Fruit fly (Drosophila melanogaster) whole organism, embryonic: ENCODE data around the gene CG8372.

Source experiments
- Atf-2 ChIP-seq: fragments of 200-800 bp; sonication (Bioruptor generic); optimal IDR thresholded peaks from 2 replicates; lab custom pipeline; 2016; ENCODE audit warnings: missing biosample characterization, missing genetic modification characterization
- BEAF-32 ChIP-seq: fragments of 200-800 bp; sonication (Bioruptor generic); optimal IDR thresholded peaks from 3 replicates; lab custom pipeline; 2017; ENCODE audit warnings: missing biosample characterization, missing genetic modification characterization, mild to moderate bottlenecking, moderate library complexity, missing genetic modification reagents
- CG10979 ChIP-seq: fragments of 200-800 bp; sonication (Bioruptor generic); optimal IDR thresholded peaks from 2 replicates; lab custom pipeline; 2018; ENCODE audit warnings: missing biosample characterization, mild to moderate bottlenecking, missing genetic modification characterization, moderate library complexity
- CG12299 ChIP-seq: fragments of 200-800 bp; sonication (Bioruptor generic); optimal IDR thresholded peaks from 2 replicates; lab custom pipeline; 2018; ENCODE audit warnings: missing biosample characterization, mild to moderate bottlenecking, missing genetic modification characterization
- CG13123 ChIP-seq: fragments of 200-800 bp; sonication (Bioruptor generic); optimal IDR thresholded peaks from 2 replicates; lab custom pipeline; 2016; ENCODE audit warnings: missing biosample characterization, missing genetic modification characterization
- CG14050 ChIP-seq: fragments of 200-800 bp; sonication (Bioruptor generic); IDR thresholded peaks from 3 replicates; pipeline ENCODE4 v1.3.6; 2022; ENCODE audit warnings: missing biosample characterization, missing genetic modification characterization
- CG15514 ChIP-seq: fragments of 200-800 bp; sonication (Bioruptor generic); optimal IDR thresholded peaks from 3 replicates; lab custom pipeline; 2017; ENCODE audit warnings: missing biosample characterization, missing genetic modification characterization, mild to moderate bottlenecking, moderate library complexity, missing genetic modification reagents
- CG17328 ChIP-seq: fragments of 200-800 bp; sonication (Bioruptor generic); IDR thresholded peaks from 2 replicates; pipeline ENCODE4 v1.3.6; 2022; ENCODE audit warnings: missing biosample characterization, missing genetic modification characterization
- CG33557 ChIP-seq: fragments of 200-800 bp; sonication (Bioruptor generic); optimal IDR thresholded peaks from 2 replicates; lab custom pipeline; 2019; ENCODE audit warnings: missing biosample characterization, mild to moderate bottlenecking, missing genetic modification characterization, moderate library complexity
- CG3407 ChIP-seq: fragments of 200-800 bp; sonication (Bioruptor generic); optimal IDR thresholded peaks from 2 replicates; lab custom pipeline; 2018; ENCODE audit warnings: missing biosample characterization, mild to moderate bottlenecking, missing genetic modification characterization
- CG34376 ChIP-seq: fragments of 200-800 bp; sonication (Bioruptor generic); optimal IDR thresholded peaks from 2 replicates; lab custom pipeline; 2018; ENCODE audit warnings: missing biosample characterization, mild to moderate bottlenecking, missing genetic modification characterization
- CG3847 ChIP-seq: fragments of 200-800 bp; sonication (Bioruptor generic); IDR thresholded peaks from 2 replicates; pipeline ENCODE4 v1.3.6; 2022; ENCODE audit warnings: missing biosample characterization, missing genetic modification characterization
- CG3995 ChIP-seq: fragments of 200-800 bp; sonication (Bioruptor generic); optimal IDR thresholded peaks from 3 replicates; lab custom pipeline; 2016; ENCODE audit warnings: missing biosample characterization, missing genetic modification characterization
- CG4282 ChIP-seq: fragments of 200-800 bp; sonication (Bioruptor generic); optimal IDR thresholded peaks from 2 replicates; lab custom pipeline; 2016; ENCODE audit warnings: missing biosample characterization, missing genetic modification characterization
- CG4617 ChIP-seq: fragments of 200-800 bp; sonication (Bioruptor generic); optimal IDR thresholded peaks from 3 replicates; lab custom pipeline; 2016; ENCODE audit warnings: missing biosample characterization, missing genetic modification characterization, borderline replicate concordance
- CG5953 ChIP-seq: fragments of 200-800 bp; sonication (Bioruptor generic); IDR thresholded peaks from 2 replicates; pipeline ENCODE4 v1.3.6; 2022; ENCODE audit warnings: missing biosample characterization, missing genetic modification characterization
- CG7271 ChIP-seq: fragments of 200-800 bp; sonication (Bioruptor generic); optimal IDR thresholded peaks from 2 replicates; lab custom pipeline; 2018; ENCODE audit warnings: missing biosample characterization, mild to moderate bottlenecking, missing genetic modification characterization, moderate library complexity
- CG7556 ChIP-seq: fragments of 200-800 bp; sonication (Bioruptor generic); optimal IDR thresholded peaks from 2 replicates; lab custom pipeline; 2017; ENCODE audit warnings: missing biosample characterization, mild to moderate bottlenecking, missing genetic modification characterization
- CG7928 ChIP-seq: fragments of 200-800 bp; sonication (Bioruptor generic); optimal IDR thresholded peaks from 2 replicates; lab custom pipeline; 2017; ENCODE audit warnings: missing biosample characterization, mild to moderate bottlenecking, missing genetic modification characterization
- CG7963 ChIP-seq: fragments of 200-800 bp; sonication (Bioruptor generic); IDR thresholded peaks from 3 replicates; pipeline ENCODE4 v1.3.6; 2022; ENCODE audit warnings: missing biosample characterization, missing genetic modification characterization; ENCODE audit not compliant: partially characterized antibody
- CG9727 ChIP-seq: fragments of 200-800 bp; sonication (Bioruptor generic); optimal IDR thresholded peaks from 3 replicates; lab custom pipeline; 2017; ENCODE audit warnings: missing biosample characterization, mild to moderate bottlenecking, missing genetic modification characterization
- Dip3 ChIP-seq: fragments of 200-800 bp; sonication (Bioruptor generic); optimal IDR thresholded peaks from 3 replicates; lab custom pipeline; 2016; ENCODE audit warnings: missing biosample characterization, missing genetic modification characterization
- E2f2 ChIP-seq: fragments of 200-800 bp; sonication (Bioruptor generic); IDR thresholded peaks from 2 replicates; pipeline ENCODE4 v1.3.6; 2022; ENCODE audit warnings: missing biosample characterization, missing genetic modification characterization
- HHEX ChIP-seq: fragments of 200-800 bp; sonication (Bioruptor generic); optimal IDR thresholded peaks from 3 replicates; lab custom pipeline; 2017; ENCODE audit warnings: missing biosample characterization, mild to moderate bottlenecking, missing genetic modification characterization, missing genetic modification reagents
- Hmr ChIP-seq: fragments of 200-800 bp; sonication (Bioruptor generic); optimal IDR thresholded peaks from 3 replicates; lab custom pipeline; 2017; ENCODE audit warnings: mild to moderate bottlenecking, missing biosample characterization, missing genetic modification reagents, missing genetic modification characterization
- MESR4 ChIP-seq: fragments of 200-800 bp; sonication (Bioruptor generic); optimal IDR thresholded peaks from 2 replicates; lab custom pipeline; 2018; ENCODE audit warnings: missing biosample characterization, mild to moderate bottlenecking, missing genetic modification characterization, moderate library complexity
- Max ChIP-seq: fragments of 200-800 bp; sonication (Bioruptor generic); optimal IDR thresholded peaks from 2 replicates; lab custom pipeline; 2016; ENCODE audit warnings: missing biosample characterization, mild to moderate bottlenecking, missing genetic modification characterization
- Mrtf ChIP-seq: fragments of 200-800 bp; sonication (Bioruptor generic); IDR thresholded peaks from 3 replicates; pipeline ENCODE4 v1.3.6; 2022; ENCODE audit warnings: missing biosample characterization, missing genetic modification characterization
- Nf-YC ChIP-seq: fragments of 200-800 bp; optimal IDR thresholded peaks from 3 replicates; lab custom pipeline; 2019; ENCODE audit warnings: missing biosample characterization, mild to moderate bottlenecking, missing genetic modification characterization, moderate library complexity
- PHDP ChIP-seq: fragments of 200-800 bp; sonication (Bioruptor generic); optimal IDR thresholded peaks from 3 replicates; lab custom pipeline; 2018; ENCODE audit warnings: missing biosample characterization, mild to moderate bottlenecking, missing genetic modification characterization, moderate library complexity
- Poxn ChIP-seq: fragments of 200-800 bp; sonication (Bioruptor generic); IDR thresholded peaks from 2 replicates; pipeline ENCODE4 v1.3.6; 2022; ENCODE audit warnings: missing biosample characterization, missing genetic modification characterization
- Sin3A ChIP-seq: fragments of >200 bp; optimal IDR thresholded peaks from 2 replicates; lab custom pipeline; 2018
- Sry-β ChIP-seq: fragments of 200-800 bp; sonication (Bioruptor generic); optimal IDR thresholded peaks from 2 replicates; lab custom pipeline; 2018; ENCODE audit warnings: missing biosample characterization, mild to moderate bottlenecking, missing genetic modification characterization, moderate library complexity
- Xbp1 ChIP-seq: fragments of 200-800 bp; sonication (Bioruptor generic); optimal IDR thresholded peaks from 3 replicates; lab custom pipeline; 2016; ENCODE audit warnings: missing biosample characterization, mild to moderate bottlenecking, missing genetic modification characterization
- abd-A ChIP-seq: fragments of 200-800 bp; sonication (Bioruptor generic); optimal IDR thresholded peaks from 3 replicates; lab custom pipeline; 2019; ENCODE audit warnings: missing biosample characterization, mild to moderate bottlenecking, missing genetic modification characterization, moderate library complexity
- ase ChIP-seq: fragments of 200-800 bp; sonication (Bioruptor generic); IDR thresholded peaks from 3 replicates; pipeline ENCODE4 v1.3.6; 2022; ENCODE audit warnings: missing biosample characterization, missing genetic modification characterization
- ci ChIP-seq: fragments of 200-800 bp; sonication (Bioruptor generic); IDR thresholded peaks from 3 replicates; pipeline ENCODE4 v1.3.6; 2022; ENCODE audit warnings: missing biosample characterization, missing genetic modification characterization
- da ChIP-seq: fragments of 200-800 bp; sonication (Bioruptor generic); optimal IDR thresholded peaks from 2 replicates; lab custom pipeline; 2016; ENCODE audit warnings: missing biosample characterization, missing genetic modification characterization
- fru ChIP-seq: fragments of >200 bp; optimal IDR thresholded peaks from 2 replicates; lab custom pipeline; 2017
- hb ChIP-seq: fragments of 200-800 bp; sonication (Bioruptor generic); IDR thresholded peaks from 3 replicates; pipeline ENCODE4 v1.3.6; 2022; ENCODE audit warnings: missing biosample characterization, missing genetic modification characterization; ENCODE audit not compliant: partially characterized antibody
- phol ChIP-seq: fragments of 200-800 bp; sonication (Bioruptor generic); optimal IDR thresholded peaks from 3 replicates; lab custom pipeline; 2018; ENCODE audit warnings: missing biosample characterization, mild to moderate bottlenecking, missing genetic modification characterization, moderate library complexity
- pros ChIP-seq: fragments of 200-800 bp; sonication (Bioruptor generic); optimal IDR thresholded peaks from 3 replicates; lab custom pipeline; 2019; ENCODE audit warnings: missing biosample characterization, mild to moderate bottlenecking, missing genetic modification characterization, moderate library complexity
- scrt ChIP-seq: fragments of 200-800 bp; sonication (Bioruptor generic); optimal IDR thresholded peaks from 2 replicates; lab custom pipeline; 2018; ENCODE audit warnings: missing biosample characterization, mild to moderate bottlenecking, missing genetic modification characterization, moderate library complexity
- sisA ChIP-seq: fragments of 200-800 bp; sonication (Bioruptor generic); IDR thresholded peaks from 2 replicates; pipeline ENCODE4 v1.3.6; 2022; ENCODE audit warnings: missing biosample characterization, missing genetic modification characterization
- slp2 ChIP-seq: fragments of 200-800 bp; sonication (Bioruptor generic); optimal IDR thresholded peaks from 2 replicates; lab custom pipeline; 2016; ENCODE audit warnings: missing biosample characterization, missing genetic modification characterization
- sob ChIP-seq: fragments of 200-800 bp; sonication (Bioruptor generic); IDR thresholded peaks from 2 replicates; pipeline ENCODE4 v1.3.6; 2022; ENCODE audit warnings: missing biosample characterization, missing genetic modification characterization
- ssp ChIP-seq: fragments of 200-800 bp; sonication (Bioruptor generic); IDR thresholded peaks from 2 replicates; pipeline ENCODE4 v1.3.6; 2022; ENCODE audit warnings: missing biosample characterization, missing genetic modification characterization
- tx ChIP-seq: fragments of 200-800 bp; sonication (Bioruptor generic); optimal IDR thresholded peaks from 2 replicates; lab custom pipeline; 2016; ENCODE audit warnings: missing biosample characterization, missing genetic modification characterization
- vnd ChIP-seq: fragments of 200-800 bp; sonication (Bioruptor generic); IDR thresholded peaks from 3 replicates; pipeline ENCODE4 v1.3.6; 2022; ENCODE audit warnings: missing biosample characterization, missing genetic modification characterization; ENCODE audit not compliant: partially characterized antibody
- yki ChIP-seq: fragments of >200 bp; optimal IDR thresholded peaks from 3 replicates; lab custom pipeline; 2018
- z ChIP-seq: fragments of 200-800 bp; sonication (Bioruptor generic); IDR thresholded peaks from 3 replicates; pipeline ENCODE4 v1.3.6; 2022; ENCODE audit warnings: missing biosample characterization, missing genetic modification characterization
- zen2 ChIP-seq: fragments of 200-800 bp; sonication (Bioruptor generic); IDR thresholded peaks from 3 replicates; pipeline ENCODE4 v1.3.6; 2022; ENCODE audit warnings: missing biosample characterization, missing genetic modification characterization; ENCODE audit not compliant: partially characterized antibody

The CG8372 gene

DNA sequence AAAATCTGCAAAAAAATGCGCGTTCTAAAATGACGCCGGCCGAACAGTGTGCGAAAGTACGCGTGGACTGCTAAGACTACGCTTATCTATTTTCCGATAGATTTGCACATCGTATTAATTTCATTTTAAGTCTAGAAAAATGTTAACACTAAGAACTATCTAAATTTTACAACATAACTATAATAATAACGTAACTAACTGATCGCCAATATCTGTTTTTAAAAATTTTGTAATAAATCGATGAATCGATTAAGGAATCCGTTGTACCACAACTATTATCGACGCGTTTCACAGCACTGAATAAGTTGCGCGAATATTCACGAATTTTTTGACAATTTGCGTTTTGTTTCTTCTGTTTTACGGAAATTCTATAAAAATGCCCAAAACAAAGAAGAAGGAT, 1.6 kb downstream of the CG8372 start, which contains the start of gene Ssb-c31a (continued):
- TF ChIP-seq Xbp1 (GFP tag; lab: Kevin White, UChicago) = peak; percentile 69
- no peak for TF ChIP-seq CG4282 (GFP tag; lab: Kevin White, UChicago)
- peak; percentile 45 for TF ChIP-seq CG9727 (GFP tag; lab: Kevin White, UChicago)
- no peak for TF ChIP-seq abd-A (tag; lab: Kevin White, UChicago)
- TF ChIP-seq Max (GFP tag; lab: Kevin White, UChicago) = peak; percentile 67
- TF ChIP-seq Atf-2 (GFP tag; lab: Kevin White, UChicago) = peak; percentile 51
- no peak for TF ChIP-seq Sry-β (GFP tag; lab: Kevin White, UChicago)
- no peak for TF ChIP-seq CG7963 (GFP tag; lab: Robert Waterston, UW)
- TF ChIP-seq CG3847 = peak; percentile 81
- peak; percentile 18 for TF ChIP-seq CG3407 (GFP tag; lab: Kevin White, UChicago)
- no peak for TF ChIP-seq ase (GFP tag; lab: Robert Waterston, UW)
- TF ChIP-seq Nf-YC (tag; lab: Kevin White, UChicago) = peak; percentile 57
- TF ChIP-seq CG7556 (GFP tag; lab: Kevin White, UChicago) = peak; percentile 55
- no peak for TF ChIP-seq yki (lab: Kevin White, UChicago)
- TF ChIP-seq CG7928 (GFP tag; lab: Kevin White, UChicago) = no peak
- peak; percentile 2 for TF ChIP-seq MESR4
- TF ChIP-seq tx (GFP tag; lab: Kevin White, UChicago) = peak; percentile 20
- TF ChIP-seq CG14050 = no peak
- no peak for TF ChIP-seq ci
- TF ChIP-seq CG3995 (GFP tag; lab: Kevin White, UChicago) = peak; percentile 46
- TF ChIP-seq BEAF-32 (GFP tag; lab: Kevin White, UChicago) = peak; percentile 85
- no peak for TF ChIP-seq Poxn
- peak; percentile 76 for TF ChIP-seq Sin3A (lab: Kevin White, UChicago)
- peak; percentile 70 for TF ChIP-seq vnd (GFP tag; lab: Robert Waterston, UW)
- no peak for TF ChIP-seq z (GFP tag; lab: Robert Waterston, UW)
- peak; percentile 73 for TF ChIP-seq phol (tag; lab: Kevin White, UChicago)
- TF ChIP-seq Hmr (GFP tag; lab: Kevin White, UChicago) = peak; percentile 65
- no peak for TF ChIP-seq fru (lab: Kevin White, UChicago)
- TF ChIP-seq CG34376 (GFP tag; lab: Kevin White, UChicago) = peak; percentile 64
- no peak for TF ChIP-seq ssp (GFP tag; lab: Robert Waterston, UW)
- TF ChIP-seq slp2 (GFP tag; lab: Kevin White, UChicago) = peak; percentile 25
- TF ChIP-seq CG4617 (GFP tag; lab: Kevin White, UChicago) = peak; percentile 68
- TF ChIP-seq hb (GFP tag; lab: Robert Waterston, UW) = peak; percentile 27; the same call in 1 of the 3 replicates
- peak; percentile 44 for TF ChIP-seq CG33557 (GFP tag; lab: Kevin White, UChicago)
- peak; percentile 81 for TF ChIP-seq sob
- peak; percentile 37 for TF ChIP-seq CG13123 (GFP tag; lab: Kevin White, UChicago)
- peak; percentile 28; the same call in 1 of the 3 replicates for TF ChIP-seq zen2 (GFP tag; lab: Robert Waterston, UW)
- TF ChIP-seq sisA (GFP tag; lab: Robert Waterston, UW) = no peak
- TF ChIP-seq CG7271 (tag; lab: Kevin White, UChicago) = peak; percentile 11
- TF ChIP-seq da (GFP tag; lab: Kevin White, UChicago) = no peak
- TF ChIP-seq pros = no peak
- TF ChIP-seq CG17328 (GFP tag; lab: Robert Waterston, UW) = peak; percentile 28; the same call in 1 of the 2 replicates
- TF ChIP-seq CG10979 (tag; lab: Kevin White, UChicago) = peak; percentile 32
- peak; percentile 43 for TF ChIP-seq PHDP (tag; lab: Kevin White, UChicago)
- peak; percentile 6 for TF ChIP-seq scrt (GFP tag; lab: Kevin White, UChicago)
- peak; percentile 50 for TF ChIP-seq CG15514 (GFP tag; lab: Kevin White, UChicago)
- peak; percentile 44 for TF ChIP-seq Dip3 (GFP tag; lab: Kevin White, UChicago)
- TF ChIP-seq Mrtf = no peak
- peak; percentile 82 for TF ChIP-seq E2f2
- peak; percentile 60 for TF ChIP-seq CG12299 (tag; lab: Kevin White, UChicago)
- TF ChIP-seq HHEX (GFP tag; lab: Kevin White, UChicago) = peak; percentile 51
- TF ChIP-seq CG5953 = no peak
